Fruit fly (Drosophila melanogaster): ENCODE measurements around the gene CG13793.

dm6 chr2L:7675028-7675749, 44.1 kb downstream of the CG13793 start, which contains the start of gene Slob:
- TF ChIP-seq CTCF (GFP tag; optimal IDR thresholded peaks at IDR 0.05) (no peak), CG11696 (GFP tag; IDR thresholded peaks at IDR 0.05) (no peak), CG4707 (GFP tag; optimal IDR thresholded peaks at IDR 0.05) (no peak), dmrt11E (tag; optimal IDR thresholded peaks at IDR 0.05) (no peak)

All from whole organism, embryonic.